Worm (Caenorhabditis elegans) whole organism, L4/young adult: ENCODE data around the gene F14D2.7.

Experiments
- dao-5 ChIP-seq: sonication (generic microtip); optimal IDR thresholded peaks from 2 replicates; lab custom pipeline; 2016; ENCODE audit warnings: missing genotype, missing genetic modification characterization, moderate library complexity, missing compliant biosample characterization
- him-1 ChIP-seq: sonication (generic microtip); optimal IDR thresholded peaks from 2 replicates; lab custom pipeline; 2016; ENCODE audit warnings: missing genotype, missing genetic modification reagents, missing genetic modification characterization, missing compliant biosample characterization

ce11 chrII:3378275-3378674, 39.8 kb upstream of the F14D2.7 start, which contains the start of gene Y49F6C.2:
- TF ChIP-seq dao-5 (tag; lab: Kevin White, UChicago) (no peak), him-1 (tag; lab: Kevin White, UChicago) (no peak)
